Comparison of ENCODE assay signal across 2 fruit fly cellular contexts in genomic region chr3L:15352483-15352882, dm6.
A peak's percentile ranks its signal among the peaks of the same experiment; 100 is the strongest.
TF ChIP-seq lines count a peak whose summit lies in the region.

No protein-coding gene starts in this region.

- no peak for TF ChIP-seq CTCF in whole organism, embryonic (GFP tag; optimal IDR thresholded peaks at IDR 0.05; lab: Kevin White, UChicago)

TF ChIP-seq in whole organism, embryonic, 481 proteins besides CTCF, POLR2A, EP300 and RAD21 (continues in another document):
- TF ChIP-seq Oli (tag; optimal IDR thresholded peaks at IDR 0.05; lab: Kevin White, UChicago), result peak; percentile 4
- TF ChIP-seq CG8478 (optimal IDR thresholded peaks at IDR 0.05; lab: Kevin White, UChicago), result no peak
- TF ChIP-seq peb (GFP tag; IDR thresholded peaks at IDR 0.05; lab: Robert Waterston, UW), result no peak
- no peak for TF ChIP-seq CG17328 (GFP tag; IDR thresholded peaks at IDR 0.05; lab: Robert Waterston, UW)
- TF ChIP-seq Ada2b (GFP tag; IDR thresholded peaks at IDR 0.05; lab: Robert Waterston, UW), result no peak
- peak; percentile 27 for TF ChIP-seq phol (tag; optimal IDR thresholded peaks at IDR 0.05; lab: Kevin White, UChicago)
- no peak for TF ChIP-seq Atf3 (GFP tag; optimal IDR thresholded peaks at IDR 0.05; lab: Kevin White, UChicago)
- no peak for TF ChIP-seq CG34376 (GFP tag; optimal IDR thresholded peaks at IDR 0.05; lab: Kevin White, UChicago)
- TF ChIP-seq CG12391 (tag; optimal IDR thresholded peaks at IDR 0.05; lab: Kevin White, UChicago), result peak; percentile 10
- no peak for TF ChIP-seq HLH54F (GFP tag; optimal IDR thresholded peaks at IDR 0.05; lab: Kevin White, UChicago)
- peak in 1 of 3 experiments; percentile 48 for TF ChIP-seq lola (GFP tag; optimal IDR thresholded peaks at IDR 0.05; lab: Kevin White, UChicago)
- no peak for TF ChIP-seq Lhr (GFP tag; optimal IDR thresholded peaks at IDR 0.05; lab: Kevin White, UChicago)
- TF ChIP-seq NfI (GFP tag; optimal IDR thresholded peaks at IDR 0.05; lab: Kevin White, UChicago), result no peak
- TF ChIP-seq CG17802 (tag; optimal IDR thresholded peaks at IDR 0.05; lab: Kevin White, UChicago), result no peak
- TF ChIP-seq ttk (GFP tag; IDR thresholded peaks at IDR 0.05; lab: Robert Waterston, UW), result no peak
- peak; percentile 19 for TF ChIP-seq CG8388 (GFP tag; optimal IDR thresholded peaks at IDR 0.05; lab: Kevin White, UChicago)
- TF ChIP-seq otp (GFP tag; IDR thresholded peaks at IDR 0.05; lab: Robert Waterston, UW), result no peak
- peak; percentile 2 for TF ChIP-seq CG18599 (GFP tag; optimal IDR thresholded peaks at IDR 0.05; lab: Kevin White, UChicago)
- TF ChIP-seq CG4730 (GFP tag; IDR thresholded peaks at IDR 0.05; lab: Robert Waterston, UW), result no peak
- no peak for TF ChIP-seq Scr (GFP tag; IDR thresholded peaks at IDR 0.05; lab: Robert Waterston, UW; ENCODE audit: partially characterized antibody)
- TF ChIP-seq org-1 (GFP tag; optimal IDR thresholded peaks at IDR 0.05; lab: Kevin White, UChicago), result no peak
- TF ChIP-seq vvl (GFP tag; IDR thresholded peaks at IDR 0.05; lab: Robert Waterston, UW), result 0 out of 2 replicates have a peak, but pooled peaks have one; percentile 4
- no peak for TF ChIP-seq lilli (GFP tag; optimal IDR thresholded peaks at IDR 0.05; lab: Kevin White, UChicago)
- TF ChIP-seq pho (GFP tag; optimal IDR thresholded peaks at IDR 0.05; lab: Kevin White, UChicago), result no peak
- no peak for TF ChIP-seq Six4 (GFP tag; optimal IDR thresholded peaks at IDR 0.05; lab: Kevin White, UChicago)
- TF ChIP-seq sim (GFP tag; IDR thresholded peaks at IDR 0.05; lab: Robert Waterston, UW), result no peak
- no peak for TF ChIP-seq lab (GFP tag; optimal IDR thresholded peaks at IDR 0.05; lab: Kevin White, UChicago)
- peak; percentile 3 for TF ChIP-seq CG8924 (tag; optimal IDR thresholded peaks at IDR 0.05; lab: Kevin White, UChicago)
- TF ChIP-seq Hr39 (optimal IDR thresholded peaks at IDR 0.05; lab: Kevin White, UChicago), result no peak
- no peak for TF ChIP-seq CG5180 (GFP tag; optimal IDR thresholded peaks at IDR 0.05; lab: Kevin White, UChicago)
- no peak for TF ChIP-seq CG1024 (GFP tag; IDR thresholded peaks at IDR 0.05; lab: Robert Waterston, UW)
- TF ChIP-seq pzg (GFP tag; optimal IDR thresholded peaks at IDR 0.05; lab: Kevin White, UChicago), result no peak
- no peak for TF ChIP-seq Dip2 (GFP tag; IDR thresholded peaks at IDR 0.05; lab: Robert Waterston, UW)
- TF ChIP-seq CG2120 (GFP tag; optimal IDR thresholded peaks at IDR 0.05; lab: Kevin White, UChicago), result no peak
- TF ChIP-seq dmrt99B (tag; optimal IDR thresholded peaks at IDR 0.05; lab: Kevin White, UChicago), result peak; percentile 32
- TF ChIP-seq CG1529 (GFP tag; optimal IDR thresholded peaks at IDR 0.05; lab: Kevin White, UChicago), result no peak
- no peak for TF ChIP-seq dati (GFP tag; IDR thresholded peaks at IDR 0.05; lab: Robert Waterston, UW)
- TF ChIP-seq CG3281 (GFP tag; optimal IDR thresholded peaks at IDR 0.05; lab: Kevin White, UChicago), result no peak
- peak; percentile 42; the same call in 1 of the 2 replicates for TF ChIP-seq Xrp1 (GFP tag; IDR thresholded peaks at IDR 0.05; lab: Robert Waterston, UW)
- peak; percentile 0 for TF ChIP-seq CG30403 (GFP tag; optimal IDR thresholded peaks at IDR 0.05; lab: Kevin White, UChicago)
- peak; percentile 40 for TF ChIP-seq CG2712 (tag; optimal IDR thresholded peaks at IDR 0.05; lab: Kevin White, UChicago)
- TF ChIP-seq CoRest (tag; optimal IDR thresholded peaks at IDR 0.05; lab: Kevin White, UChicago), result peak; percentile 7
- TF ChIP-seq CG17568 (GFP tag; optimal IDR thresholded peaks at IDR 0.05; lab: Kevin White, UChicago), result no peak
- no peak for TF ChIP-seq pum (GFP tag; optimal IDR thresholded peaks at IDR 0.05; lab: Kevin White, UChicago)
- TF ChIP-seq hth (optimal IDR thresholded peaks at IDR 0.05; lab: Kevin White, UChicago), result no peak
- TF ChIP-seq Rx (GFP tag; IDR thresholded peaks at IDR 0.05; lab: Robert Waterston, UW), result no peak
- TF ChIP-seq CG6791 (GFP tag; IDR thresholded peaks at IDR 0.05; lab: Robert Waterston, UW; ENCODE audit: partially characterized antibody), result no peak
- TF ChIP-seq CG1603 (tag; optimal IDR thresholded peaks at IDR 0.05; lab: Kevin White, UChicago), result peak; percentile 33

TF ChIP-seq in whole organism, prepupa, 60 proteins besides CTCF, POLR2A, EP300 and RAD21:
- TF ChIP-seq ss (GFP tag; optimal IDR thresholded peaks at IDR 0.05; lab: Kevin White, UChicago), result no peak
- TF ChIP-seq cyc (GFP tag; optimal IDR thresholded peaks at IDR 0.05; lab: Kevin White, UChicago), result no peak
- peak; percentile 48 for TF ChIP-seq svp (GFP tag; lab: Kevin White, UChicago)
- TF ChIP-seq esn (GFP tag; optimal IDR thresholded peaks at IDR 0.05; lab: Kevin White, UChicago), result no peak
- no peak for TF ChIP-seq CG11902 (GFP tag; optimal IDR thresholded peaks at IDR 0.05; lab: Kevin White, UChicago)
- TF ChIP-seq CG9139 (GFP tag; optimal IDR thresholded peaks at IDR 0.05; lab: Kevin White, UChicago), result no peak
- TF ChIP-seq CG16779 (tag; optimal IDR thresholded peaks at IDR 0.05; lab: Kevin White, UChicago), result no peak
TF ChIP-seq in whole organism, prepupa: peak in this region for 1.

Comparison
In these comparisons a context has a peak if more than half of its experiments do, and no peak if none do; other contexts are left out.
1. Of the 7 proteins assayed by ChIP-seq in both whole organism, embryonic and whole organism, prepupa: peak only in whole organism, embryonic: Sox102F; only in whole organism, prepupa: none; in both: none; in neither: 6.